Worm (Caenorhabditis elegans) whole organism, L4/young adult: ENCODE data around the gene snt-5.

Source experiments
- W03F9.2 ChIP-seq: fragments of 150-350 bp; optimal IDR thresholded peaks from 2 replicates; lab custom pipeline; 2014; ENCODE audit warnings: missing biosample characterization, missing genetic modification characterization
- dao-5 ChIP-seq: sonication (generic microtip); optimal IDR thresholded peaks from 2 replicates; lab custom pipeline; 2016; ENCODE audit warnings: missing genotype, missing genetic modification characterization, moderate library complexity, missing compliant biosample characterization
- him-1 ChIP-seq: sonication (generic microtip); optimal IDR thresholded peaks from 2 replicates; lab custom pipeline; 2016; ENCODE audit warnings: missing genotype, missing genetic modification reagents, missing genetic modification characterization, missing compliant biosample characterization

- no peak for TF ChIP-seq him-1
- TF ChIP-seq dao-5 (tag; lab: Kevin White, UChicago), result no peak
- TF ChIP-seq W03F9.2 (tag; lab: Kevin White, UChicago), result no peak
Observed at ce11 chrV:1450160-1450559, 38.8 kb upstream of the snt-5 start, which contains the start of gene cnc-2.
